Worm (Caenorhabditis elegans) whole organism, L4 larva: Measurements from ENCODE around the gene srd-19.

Experiments used
- dpl-1 ChIP-seq: fragments of 150-350 bp; optimal IDR thresholded peaks from 2 replicates; lab custom pipeline; 2014; ENCODE audit warnings: missing biosample characterization, missing genetic modification reagents, missing genetic modification characterization
- madf-9 ChIP-seq: fragments of 200-800 bp; sonication (Bioruptor generic); conservative IDR thresholded peaks from 2 replicates; pipeline ENCODE4 v1.3.6; 2022; ENCODE audit warnings: missing genetic modification reagents, missing genetic modification characterization, missing compliant biosample characterization

ce11 chrV:13455448-13455847 lies 26.9 kb upstream of the srd-19 start, which contains the start of gene lurp-3:
- TF ChIP-seq dpl-1 (GFP tag; lab: Kevin White, UChicago) (no peak), madf-9 (GFP tag; lab: Robert Waterston, UW) (no peak)
